Worm (Caenorhabditis elegans): ENCODE results near the gene srz-95.

The srz-95 gene

DNA sequence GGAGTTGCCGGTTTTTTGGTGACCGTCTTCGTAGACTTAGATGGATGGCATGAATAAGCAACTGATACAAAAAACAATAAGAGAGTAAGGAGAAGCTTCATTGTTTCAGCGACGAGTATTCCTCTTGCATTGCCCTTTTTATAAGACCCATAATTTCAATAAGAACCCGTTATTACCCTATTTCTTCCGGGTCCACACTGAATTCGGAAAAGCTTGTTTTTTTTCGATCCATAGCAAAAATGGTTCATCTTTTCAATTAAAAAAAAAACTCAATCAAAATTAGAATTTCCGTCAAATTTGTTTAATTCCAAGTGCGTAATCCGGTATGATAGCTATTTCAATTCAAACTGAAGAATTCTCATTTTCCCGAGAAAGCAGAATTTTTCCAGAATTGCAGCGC, 4.8 kb upstream of the srz-95 start, which contains the start of gene Y102A5C.40:
Gene Y102A5C.40 (minus strand): TSS at position 101 of the 400 bp plus-strand sequence.
- TF ChIP-seq madf-8 (GFP tag; conservative IDR thresholded peaks at IDR 0.05): no peak
- TF ChIP-seq K12H6.12 (tag; optimal IDR thresholded peaks at IDR 0.05): no peak
- no peak for TF ChIP-seq attf-5 (GFP tag; optimal IDR thresholded peaks at IDR 0.05)
- TF ChIP-seq tbp1 (GFP tag; optimal IDR thresholded peaks at IDR 0.05): no peak
- TF ChIP-seq hlh-12 (tag; optimal IDR thresholded peaks at IDR 0.05): no peak
- TF ChIP-seq egl-18 (GFP tag; IDR thresholded peaks at IDR 0.05): no peak
- TF ChIP-seq snpc-3.4 (tag; optimal IDR thresholded peaks at IDR 0.05): no peak
- TF ChIP-seq ceh-58 (GFP tag; IDR thresholded peaks at IDR 0.05): no peak
- TF ChIP-seq nfya-2 (GFP tag; IDR thresholded peaks at IDR 0.05): no peak
- no peak for TF ChIP-seq ccch-3 (GFP tag; optimal IDR thresholded peaks at IDR 0.05)
- TF ChIP-seq ztf-3 (GFP tag; optimal IDR thresholded peaks at IDR 0.05): no peak
- no peak for TF ChIP-seq lin-35 (GFP tag; optimal IDR thresholded peaks at IDR 0.05)
- TF ChIP-seq ets-4 (GFP tag; optimal IDR thresholded peaks at IDR 0.05): no peak
- TF ChIP-seq aptf-2 (GFP tag; conservative IDR thresholded peaks at IDR 0.05): no peak
- TF ChIP-seq D2030.7 (GFP tag; IDR thresholded peaks at IDR 0.05): no peak

DNA sequence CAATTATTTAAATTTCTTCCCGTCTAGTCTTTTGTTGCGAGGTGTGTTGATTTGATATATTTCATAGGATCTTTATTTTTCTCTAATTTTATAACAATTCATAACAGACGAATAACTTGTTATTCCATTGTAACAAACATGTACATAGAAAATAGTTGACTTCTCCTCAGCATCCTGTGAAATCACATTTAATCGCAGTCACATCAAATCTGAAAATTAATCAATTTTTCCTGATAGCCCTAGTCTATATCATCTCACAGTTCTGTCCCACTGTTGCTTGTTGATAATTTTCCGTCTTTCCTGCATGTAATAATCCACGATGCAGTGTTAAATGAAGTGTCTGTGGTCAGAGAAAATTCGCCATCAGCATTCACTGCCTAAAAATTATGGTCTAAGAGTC, 4.1 kb upstream of the srz-95 start:
- no peak for TF ChIP-seq hmg-1.2 (GFP tag; IDR thresholded peaks at IDR 0.05)
- TF ChIP-seq D2030.7 (GFP tag; IDR thresholded peaks at IDR 0.05): no peak
- TF ChIP-seq cebp-1 (GFP tag; IDR thresholded peaks at IDR 0.05): no peak
- no peak for TF ChIP-seq cebp-1 (tag; optimal IDR thresholded peaks at IDR 0.05)
- TF ChIP-seq hmg-20 (GFP tag; IDR thresholded peaks at IDR 0.05): no peak
- TF ChIP-seq nhr-80 (tag; optimal IDR thresholded peaks at IDR 0.05): no peak
- TF ChIP-seq lin-35 (GFP tag; optimal IDR thresholded peaks at IDR 0.05): no peak
- TF ChIP-seq T26A5.8 (tag; optimal IDR thresholded peaks at IDR 0.05): no peak
- no peak for TF ChIP-seq Y67H2A.10 (GFP tag; conservative IDR thresholded peaks at IDR 0.05)
- no peak for TF ChIP-seq madf-10 (tag; optimal IDR thresholded peaks at IDR 0.05)
- no peak for TF ChIP-seq sdz-38 (tag; optimal IDR thresholded peaks at IDR 0.05)
- TF ChIP-seq nfya-2 (GFP tag; IDR thresholded peaks at IDR 0.05): no peak
- TF ChIP-seq attf-3 (GFP tag; conservative IDR thresholded peaks at IDR 0.05): no peak
- TF ChIP-seq Y53F4B.3 (GFP tag; IDR thresholded peaks at IDR 0.05): no peak
- no peak for TF ChIP-seq atf-7 (tag; optimal IDR thresholded peaks at IDR 0.05)
- no peak for TF ChIP-seq mcd-1 (GFP tag; IDR thresholded peaks at IDR 0.05)
- TF ChIP-seq unc-130 (GFP tag; optimal IDR thresholded peaks at IDR 0.05): no peak
- no peak for TF ChIP-seq dpff-1 (tag; optimal IDR thresholded peaks at IDR 0.05)

DNA sequence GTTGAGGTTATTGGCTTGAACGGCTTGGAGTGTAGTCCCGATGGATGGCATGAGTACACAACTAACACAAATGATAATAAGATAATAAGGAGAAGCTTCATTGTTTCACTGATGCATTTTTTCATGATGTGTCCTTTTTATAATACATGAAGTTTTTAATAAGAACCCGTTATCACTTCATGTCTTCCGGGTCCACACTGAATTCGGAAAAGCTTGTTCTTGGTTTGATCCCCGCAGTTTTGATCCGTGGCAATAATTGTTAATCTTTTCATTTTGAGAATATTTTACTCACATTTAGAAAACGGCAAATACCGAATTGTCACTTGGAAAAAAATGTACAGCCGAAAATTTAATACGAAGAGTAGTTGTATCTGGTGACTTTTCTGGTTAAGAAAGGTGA, 3.2 kb upstream of the srz-95 start, which contains the start of gene Y102A5C.27:
Gene Y102A5C.27 (minus strand): TSS at position 101 of the 400 bp plus-strand sequence.
- no peak for TF ChIP-seq Y53F4B.3 (GFP tag; IDR thresholded peaks at IDR 0.05)
- no peak for TF ChIP-seq efl-1 (GFP tag; optimal IDR thresholded peaks at IDR 0.05)
- no peak for TF ChIP-seq dpl-1 (GFP tag; optimal IDR thresholded peaks at IDR 0.05)
- no peak for TF ChIP-seq F37B4.10 (GFP tag; IDR thresholded peaks at IDR 0.05)

DNA sequence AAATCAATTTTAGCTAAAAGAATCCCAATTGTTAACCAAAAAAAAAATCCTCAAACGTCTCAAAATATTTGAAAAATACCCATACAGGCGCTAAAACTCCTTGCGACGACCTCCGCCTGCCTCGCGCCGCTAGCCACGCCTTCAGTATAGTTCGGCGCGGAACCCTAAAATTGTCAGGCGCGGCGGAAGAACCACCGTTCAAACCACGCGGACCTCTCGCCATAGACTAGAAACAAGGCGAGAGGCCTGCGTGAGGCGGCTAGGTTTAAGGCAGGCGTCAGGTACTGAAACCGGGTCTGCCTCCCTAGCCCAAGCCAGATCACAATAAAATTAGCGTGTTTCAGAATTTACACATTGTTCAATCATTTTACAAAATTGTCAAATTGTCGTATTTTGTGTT, 549 bp downstream of the srz-95 start:
- TF ChIP-seq nhr-27 (tag; optimal IDR thresholded peaks at IDR 0.05) (no peak), zfh-2 (GFP tag; conservative IDR thresholded peaks at IDR 0.05) (peak; percentile 67), attf-3 (GFP tag; conservative IDR thresholded peaks at IDR 0.05) (no peak), Y67H2A.10 (GFP tag; conservative IDR thresholded peaks at IDR 0.05) (no peak)
